Worm (Caenorhabditis elegans) whole organism, L4/young adult: ENCODE results near the gene ril-1.

Experiments used
- W03F9.2 ChIP-seq: fragments of 150-350 bp; optimal IDR thresholded peaks from 2 replicates; lab custom pipeline; 2014; ENCODE audit warnings: missing biosample characterization, missing genetic modification characterization
- dao-5 ChIP-seq: sonication (generic microtip); optimal IDR thresholded peaks from 2 replicates; lab custom pipeline; 2016; ENCODE audit warnings: missing genotype, missing genetic modification characterization, moderate library complexity, missing compliant biosample characterization

DNA sequence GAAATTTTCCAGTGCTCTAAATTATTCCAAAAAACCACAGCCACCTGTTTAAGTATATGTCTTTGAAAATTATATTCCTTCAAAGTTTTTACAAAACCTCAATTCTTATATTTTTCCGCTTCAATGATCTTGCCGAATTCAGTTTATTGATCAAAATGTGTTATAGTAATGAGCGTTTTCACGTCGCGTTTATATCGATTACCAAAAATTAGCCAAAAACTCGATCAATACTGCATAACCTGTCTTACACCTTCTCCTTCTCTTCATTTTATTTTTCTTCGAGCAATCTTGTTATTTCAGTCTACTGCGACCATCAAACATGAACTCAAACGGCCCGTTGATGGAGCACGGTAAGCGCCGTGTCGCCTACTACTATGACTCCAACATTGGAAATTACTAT, 1.2 kb upstream of the ril-1 start, which contains the start of gene hda-1:
- TF ChIP-seq W03F9.2 (tag; lab: Kevin White, UChicago) (no peak), dao-5 (no peak)
